Fruit fly (Drosophila melanogaster) whole organism, prepupa: ENCODE data around the gene unc.

Experiments used
- CG10631 ChIP-seq: fragments of 200-800 bp; sonication (Bioruptor generic); optimal IDR thresholded peaks from 2 replicates; lab custom pipeline; 2016; ENCODE audit warnings: missing biosample characterization, missing genetic modification characterization
- CG10669 ChIP-seq: fragments of 200-800 bp; sonication (Bioruptor generic); optimal IDR thresholded peaks from 3 replicates; lab custom pipeline; 2018; ENCODE audit warnings: missing biosample characterization, mild to moderate bottlenecking, missing genetic modification characterization, moderate library complexity
- CG11294 ChIP-seq: fragments of 200-800 bp; sonication (Bioruptor generic); IDR thresholded peaks from 2 replicates; pipeline ENCODE4 v1.3.6; 2022; ENCODE audit warnings: missing biosample characterization, missing genetic modification characterization
- CG11762 ChIP-seq: fragments of 200-800 bp; sonication (Bioruptor generic); optimal IDR thresholded peaks from 3 replicates; lab custom pipeline; 2016; ENCODE audit warnings: missing biosample characterization, missing genetic modification characterization; ENCODE audit not compliant: insufficient read depth
- CG11902 ChIP-seq: fragments of 200-800 bp; sonication (Bioruptor generic); optimal IDR thresholded peaks from 3 replicates; lab custom pipeline; 2016; ENCODE audit warnings: missing biosample characterization, missing genetic modification characterization
- CG15336 ChIP-seq: fragments of 200-800 bp; sonication (Bioruptor generic); IDR thresholded peaks from 2 replicates; pipeline ENCODE4 v1.3.6; 2022; ENCODE audit warnings: missing biosample characterization, missing genetic modification characterization
- CG1621 ChIP-seq: fragments of 200-800 bp; sonication (Bioruptor generic); optimal IDR thresholded peaks from 3 replicates; lab custom pipeline; 2018; ENCODE audit warnings: missing biosample characterization, mild to moderate bottlenecking, missing genetic modification characterization
- CG32006 ChIP-seq: fragments of 200-800 bp; sonication (Bioruptor generic); optimal IDR thresholded peaks from 3 replicates; lab custom pipeline; 2017; ENCODE audit warnings: missing biosample characterization, mild to moderate bottlenecking, missing genetic modification characterization
- CG34406 ChIP-seq: fragments of 200-800 bp; sonication (Bioruptor generic); optimal IDR thresholded peaks from 3 replicates; lab custom pipeline; 2016; ENCODE audit warnings: missing biosample characterization, missing genetic modification characterization
- CG3919 ChIP-seq: fragments of 200-800 bp; sonication (Bioruptor generic); optimal IDR thresholded peaks from 3 replicates; lab custom pipeline; 2016; ENCODE audit warnings: missing biosample characterization, missing genetic modification characterization
- CG4318 ChIP-seq: fragments of 200-800 bp; sonication (Bioruptor generic); optimal IDR thresholded peaks from 3 replicates; lab custom pipeline; 2017; ENCODE audit warnings: missing biosample characterization, mild to moderate bottlenecking, missing genetic modification characterization
- CG6163 ChIP-seq: fragments of 200-800 bp; sonication (Bioruptor generic); IDR thresholded peaks from 3 replicates; pipeline ENCODE4 v1.3.6; 2022; ENCODE audit warnings: missing biosample characterization, missing genetic modification characterization
- CG6808 ChIP-seq: fragments of 200-800 bp; sonication (Bioruptor generic); optimal IDR thresholded peaks from 3 replicates; lab custom pipeline; 2017; ENCODE audit warnings: missing biosample characterization, missing genetic modification characterization, mild to moderate bottlenecking, moderate library complexity, missing genetic modification reagents
- CG6854 ChIP-seq: fragments of 200-800 bp; sonication (Bioruptor generic); optimal IDR thresholded peaks from 2 replicates; lab custom pipeline; 2017; ENCODE audit warnings: missing biosample characterization, mild to moderate bottlenecking, missing genetic modification characterization
- CG7368 ChIP-seq: fragments of 200-800 bp; sonication (Bioruptor generic); optimal IDR thresholded peaks from 3 replicates; lab custom pipeline; 2016; ENCODE audit warnings: missing biosample characterization, missing genetic modification characterization
- CG8319 ChIP-seq: fragments of 200-800 bp; sonication (Bioruptor generic); optimal IDR thresholded peaks from 3 replicates; lab custom pipeline; 2016; ENCODE audit warnings: missing biosample characterization, missing genetic modification characterization
- CG8632 ChIP-seq: fragments of 200-800 bp; sonication (Bioruptor generic); optimal IDR thresholded peaks from 3 replicates; lab custom pipeline; 2016; ENCODE audit warnings: missing biosample characterization, missing genetic modification characterization
- CG9139 ChIP-seq: fragments of 200-800 bp; sonication (Bioruptor generic); optimal IDR thresholded peaks from 3 replicates; lab custom pipeline; 2017; ENCODE audit warnings: missing biosample characterization, mild to moderate bottlenecking, missing genetic modification characterization
- Eip75B ChIP-seq: fragments of 200-800 bp; sonication (Bioruptor generic); optimal IDR thresholded peaks from 3 replicates; lab custom pipeline; 2016; ENCODE audit warnings: missing biosample characterization, missing genetic modification characterization
- Eip78C ChIP-seq: fragments of 200-800 bp; sonication (Bioruptor generic); peaks from one replicate; lab custom pipeline; 2016; ENCODE audit warnings: missing biosample characterization, missing genetic modification characterization
- Ets96B ChIP-seq: fragments of 200-800 bp; optimal IDR thresholded peaks from 2 replicates; lab custom pipeline; 2019; ENCODE audit warnings: missing biosample characterization, mild to moderate bottlenecking, missing genetic modification characterization, moderate library complexity
- Hr38 ChIP-seq: sonication (Bioruptor generic); optimal IDR thresholded peaks from 2 replicates; lab custom pipeline; 2016; ENCODE audit warnings: missing biosample characterization, missing genetic modification characterization
- Hr4 ChIP-seq: fragments of 200-800 bp; sonication (Bioruptor generic); optimal IDR thresholded peaks from 3 replicates; lab custom pipeline; 2016; ENCODE audit warnings: missing biosample characterization, missing genetic modification characterization
- Met ChIP-seq: fragments of 200-800 bp; sonication (Bioruptor generic); optimal IDR thresholded peaks from 3 replicates; lab custom pipeline; 2016; ENCODE audit warnings: missing biosample characterization, missing genetic modification characterization
- OdsH ChIP-seq: fragments of 200-800 bp; sonication (Bioruptor generic); optimal IDR thresholded peaks from 3 replicates; lab custom pipeline; 2016; ENCODE audit warnings: missing biosample characterization, missing genetic modification characterization
- Smox ChIP-seq: fragments of 200-800 bp; sonication (Bioruptor generic); optimal IDR thresholded peaks from 3 replicates; lab custom pipeline; 2016; ENCODE audit warnings: missing biosample characterization, missing genetic modification characterization
- Sox102F ChIP-seq: fragments of 200-800 bp; sonication (Bioruptor generic); optimal IDR thresholded peaks from 2 replicates; lab custom pipeline; 2016; ENCODE audit warnings: missing biosample characterization, mild to moderate bottlenecking, missing genetic modification characterization
- Sox14 ChIP-seq: fragments of 200-800 bp; sonication (Bioruptor generic); optimal IDR thresholded peaks from 3 replicates; lab custom pipeline; 2016; ENCODE audit warnings: missing biosample characterization, missing genetic modification characterization
- Sox15 ChIP-seq: fragments of 200-800 bp; sonication (Bioruptor generic); optimal IDR thresholded peaks from 3 replicates; lab custom pipeline; 2016; ENCODE audit warnings: missing biosample characterization, missing genetic modification characterization
- acj6 ChIP-seq: fragments of 200-800 bp; sonication (Bioruptor generic); optimal IDR thresholded peaks from 3 replicates; lab custom pipeline; 2016; ENCODE audit warnings: missing biosample characterization, missing genetic modification characterization
- dac ChIP-seq: fragments of 200-800 bp; sonication (Bioruptor generic); optimal IDR thresholded peaks from 2 replicates; lab custom pipeline; 2017; ENCODE audit warnings: missing biosample characterization, mild to moderate bottlenecking, missing genetic modification characterization
- eg ChIP-seq: fragments of 200-800 bp; sonication (Bioruptor generic); IDR thresholded peaks from 3 replicates; pipeline ENCODE4 v1.3.6; 2022; ENCODE audit warnings: missing biosample characterization, missing genetic modification characterization
- esn ChIP-seq: fragments of 200-800 bp; sonication (Bioruptor generic); optimal IDR thresholded peaks from 2 replicates; lab custom pipeline; 2016; ENCODE audit warnings: missing biosample characterization, mild to moderate bottlenecking, missing genetic modification characterization, moderate library complexity
- fd59A ChIP-seq: fragments of 200-800 bp; sonication (Bioruptor generic); optimal IDR thresholded peaks from 2 replicates; lab custom pipeline; 2017; ENCODE audit warnings: missing biosample characterization, mild to moderate bottlenecking, missing genetic modification characterization, missing genetic modification reagents
- fd85E ChIP-seq: fragments of 200-800 bp; sonication (Bioruptor generic); optimal IDR thresholded peaks from 3 replicates; lab custom pipeline; 2016; ENCODE audit warnings: missing biosample characterization, missing genetic modification characterization
- fkh ChIP-seq: fragments of 200-800 bp; sonication (Bioruptor generic); optimal IDR thresholded peaks from 3 replicates; lab custom pipeline; 2017; ENCODE audit warnings: missing biosample characterization, mild to moderate bottlenecking, missing genetic modification characterization, moderate library complexity
- lz ChIP-seq: fragments of 200-800 bp; sonication (Bioruptor generic); optimal IDR thresholded peaks from 3 replicates; lab custom pipeline; 2016; ENCODE audit warnings: missing biosample characterization, missing genetic modification characterization
- net ChIP-seq: fragments of 200-800 bp; sonication (Bioruptor generic); optimal IDR thresholded peaks from 3 replicates; lab custom pipeline; 2016; ENCODE audit warnings: missing biosample characterization, missing genetic modification characterization
- salr ChIP-seq, 2 experiments: fragments of 200-800 bp; sonication (Bioruptor generic); optimal IDR thresholded peaks; 3 replicates each; lab custom pipeline; 2016 to 2018; ENCODE audit warnings: missing biosample characterization in 2 of 2, missing genetic modification characterization in 2 of 2, mild to moderate bottlenecking in 1 of 2
- spab ChIP-seq: fragments of 200-800 bp; sonication (Bioruptor generic); optimal IDR thresholded peaks from 2 replicates; lab custom pipeline; 2017; ENCODE audit warnings: missing biosample characterization, mild to moderate bottlenecking, missing genetic modification characterization, missing genetic modification reagents
- ss ChIP-seq, 2 experiments: fragments of 200-800 bp; sonication (Bioruptor generic); optimal IDR thresholded peaks; 2 replicates in 1 of 2; 3 replicates in 1 of 2; lab custom pipeline; 2017 to 2018; ENCODE audit warnings: mild to moderate bottlenecking in 2 of 2, missing biosample characterization in 2 of 2, missing genetic modification characterization in 2 of 2, moderate library complexity in 1 of 2
- topi ChIP-seq: fragments of 200-800 bp; sonication (Bioruptor generic); optimal IDR thresholded peaks from 3 replicates; lab custom pipeline; 2016; ENCODE audit warnings: missing biosample characterization, missing genetic modification characterization
- vri ChIP-seq: fragments of 200-800 bp; sonication (Bioruptor generic); optimal IDR thresholded peaks from 3 replicates; lab custom pipeline; 2016; ENCODE audit warnings: missing biosample characterization, mild to moderate bottlenecking, missing genetic modification characterization

Gene unc

dm6 chrX:21127267-21127666, 10.6 kb upstream of the unc start (continued):
- TF ChIP-seq spab (GFP tag; lab: Kevin White, UChicago), result peak; percentile 49
- TF ChIP-seq Hr38 (GFP tag; lab: Kevin White, UChicago), result no peak
- peak; percentile 22 for TF ChIP-seq esn
- peak; percentile 12 for TF ChIP-seq topi (GFP tag; lab: Kevin White, UChicago)
- no peak for TF ChIP-seq Hr4 (GFP tag; lab: Kevin White, UChicago)
- no peak for TF ChIP-seq fd85E (GFP tag; lab: Kevin White, UChicago)
- TF ChIP-seq Smox (GFP tag; lab: Kevin White, UChicago), result no peak
- peak; percentile 9 for TF ChIP-seq CG32006 (GFP tag; lab: Kevin White, UChicago)
- TF ChIP-seq Sox14 (GFP tag; lab: Kevin White, UChicago), result peak; percentile 8
- no peak for TF ChIP-seq dac
- TF ChIP-seq CG6808 (GFP tag; lab: Kevin White, UChicago), result peak; percentile 55
- peak; percentile 57 for TF ChIP-seq OdsH
- peak; percentile 62 for TF ChIP-seq CG10631
- peak; percentile 45 for TF ChIP-seq CG8632 (GFP tag; lab: Kevin White, UChicago)
- no peak for TF ChIP-seq vri (GFP tag; lab: Kevin White, UChicago)
- TF ChIP-seq fd59A (GFP tag; lab: Kevin White, UChicago), result peak; percentile 41

- TF ChIP-seq eg, result no peak
- TF ChIP-seq esn, result no peak
- no peak for TF ChIP-seq lz (GFP tag; lab: Kevin White, UChicago)
- no peak for TF ChIP-seq topi (GFP tag; lab: Kevin White, UChicago)
- TF ChIP-seq Sox15 (GFP tag; lab: Kevin White, UChicago), result no peak
Observed at dm6 chrX:21126790-21127189, 10.1 kb upstream of the unc start.

- peak; percentile 28 for TF ChIP-seq Eip78C (GFP tag; lab: Kevin White, UChicago)
- TF ChIP-seq Sox14 (GFP tag; lab: Kevin White, UChicago), result no peak
- TF ChIP-seq, all 60 proteins: peak for 1
Observed at dm6 chrX:21125966-21126553, 9.3 kb upstream of the unc start.

dm6 chrX:21124176-21124575, 7.5 kb upstream of the unc start:
- TF ChIP-seq CG15336, result peak; percentile 80
- TF ChIP-seq CG7368 (GFP tag; lab: Kevin White, UChicago), result peak; percentile 81
- peak; percentile 81 for TF ChIP-seq Eip75B (GFP tag; lab: Kevin White, UChicago)
- peak; percentile 48 for TF ChIP-seq spab (GFP tag; lab: Kevin White, UChicago)
- TF ChIP-seq net (GFP tag; lab: Kevin White, UChicago), result peak; percentile 80
- TF ChIP-seq Met, result peak; percentile 86
- peak; percentile 19; the same call in 1 of the 2 replicates for TF ChIP-seq CG11294 (GFP tag; lab: Robert Waterston, UW)
- peak; percentile 86 for TF ChIP-seq Sox102F (GFP tag; lab: Kevin White, UChicago)
- TF ChIP-seq CG10669 (GFP tag; lab: Kevin White, UChicago), result peak; percentile 69
- TF ChIP-seq CG6163 (GFP tag; lab: Robert Waterston, UW), result peak; percentile 82
- TF ChIP-seq CG8632 (GFP tag; lab: Kevin White, UChicago), result peak; percentile 87
- TF ChIP-seq dac, result peak; percentile 39
- peak; percentile 35 for TF ChIP-seq CG4318 (GFP tag; lab: Kevin White, UChicago)
- TF ChIP-seq salr (GFP tag; optimal IDR thresholded peaks at IDR 0.05; lab: Kevin White, UChicago), result peak; percentile 1 to 23
- no peak for TF ChIP-seq CG9139 (GFP tag; lab: Kevin White, UChicago)
- peak; percentile 72 for TF ChIP-seq Sox14 (GFP tag; lab: Kevin White, UChicago)
- TF ChIP-seq CG1621, result peak; percentile 30
- TF ChIP-seq Eip78C (GFP tag; lab: Kevin White, UChicago), result peak; percentile 94
- peak; percentile 60 for TF ChIP-seq Hr4 (GFP tag; lab: Kevin White, UChicago)
- TF ChIP-seq fkh (GFP tag; lab: Kevin White, UChicago), result no peak
- TF ChIP-seq topi (GFP tag; lab: Kevin White, UChicago), result peak; percentile 90
- TF ChIP-seq acj6 (GFP tag; lab: Kevin White, UChicago), result peak; percentile 72
- peak; percentile 62 for TF ChIP-seq Ets96B
- peak; percentile 72 for TF ChIP-seq CG11762
- TF ChIP-seq CG11902 (GFP tag; lab: Kevin White, UChicago), result peak; percentile 77
- TF ChIP-seq CG6854 (GFP tag; lab: Kevin White, UChicago), result peak; percentile 49
- peak; percentile 22 to 72 for TF ChIP-seq ss (GFP tag; optimal IDR thresholded peaks at IDR 0.05; lab: Kevin White, UChicago)
- TF ChIP-seq Sox15 (GFP tag; lab: Kevin White, UChicago), result peak; percentile 81
- TF ChIP-seq CG8319 (GFP tag; lab: Kevin White, UChicago), result peak; percentile 76
- no peak for TF ChIP-seq Hr38 (GFP tag; lab: Kevin White, UChicago)
- peak; percentile 89 for TF ChIP-seq lz (GFP tag; lab: Kevin White, UChicago)
- TF ChIP-seq vri (GFP tag; lab: Kevin White, UChicago), result peak; percentile 76
- TF ChIP-seq CG34406 (GFP tag; lab: Kevin White, UChicago), result peak; percentile 85
- TF ChIP-seq CG3919, result peak; percentile 82
